Fruit fly (Drosophila melanogaster) whole organism, embryonic: ENCODE results near the gene Girdin.

Experiments
- Aef1 ChIP-seq: fragments of 200-800 bp; sonication (Bioruptor generic); IDR thresholded peaks from 3 replicates; pipeline ENCODE4 v1.3.6; 2022; ENCODE audit warnings: missing biosample characterization, missing genetic modification characterization
- Atf6 ChIP-seq: fragments of 200-800 bp; sonication (Bioruptor generic); IDR thresholded peaks from 2 replicates; pipeline ENCODE4 v1.3.6; 2022; ENCODE audit warnings: missing biosample characterization, missing genetic modification characterization
- BtbVII ChIP-seq: fragments of 200-800 bp; sonication (Bioruptor generic); optimal IDR thresholded peaks from 3 replicates; lab custom pipeline; 2017; ENCODE audit warnings: missing biosample characterization, mild to moderate bottlenecking, missing genetic modification characterization
- C15 ChIP-seq: fragments of 200-800 bp; sonication (Bioruptor generic); IDR thresholded peaks from 3 replicates; pipeline ENCODE4 v1.3.6; 2022; ENCODE audit warnings: missing biosample characterization, missing genetic modification characterization
- CG12744 ChIP-seq: fragments of 200-800 bp; sonication (Bioruptor generic); optimal IDR thresholded peaks from 2 replicates; lab custom pipeline; 2016; ENCODE audit warnings: missing biosample characterization, missing genetic modification characterization
- CG13287 ChIP-seq: fragments of 200-800 bp; sonication (Bioruptor generic); IDR thresholded peaks from 2 replicates; pipeline ENCODE4 v1.3.6; 2022; ENCODE audit warnings: missing biosample characterization, missing genetic modification characterization; ENCODE audit not compliant: partially characterized antibody
- CG13296 ChIP-seq: fragments of 200-800 bp; sonication (Bioruptor generic); optimal IDR thresholded peaks from 3 replicates; lab custom pipeline; 2018; ENCODE audit warnings: missing biosample characterization, mild to moderate bottlenecking, missing genetic modification characterization
- CG14441 ChIP-seq: fragments of 200-800 bp; sonication (Bioruptor generic); IDR thresholded peaks from 2 replicates; pipeline ENCODE4 v1.3.6; 2022; ENCODE audit warnings: missing biosample characterization, missing genetic modification characterization
- CG14667 ChIP-seq: fragments of 200-800 bp; sonication (Bioruptor generic); IDR thresholded peaks from 2 replicates; pipeline ENCODE4 v1.3.6; 2022; ENCODE audit warnings: missing biosample characterization, missing genetic modification characterization
- CG15073 ChIP-seq: fragments of 200-800 bp; sonication (Bioruptor generic); optimal IDR thresholded peaks from 2 replicates; lab custom pipeline; 2016; ENCODE audit warnings: missing biosample characterization, missing genetic modification characterization
- CG1529 ChIP-seq: fragments of 200-800 bp; sonication (Bioruptor generic); optimal IDR thresholded peaks from 3 replicates; lab custom pipeline; 2018; ENCODE audit warnings: missing biosample characterization, missing genetic modification characterization
- CG15514 ChIP-seq: fragments of 200-800 bp; sonication (Bioruptor generic); optimal IDR thresholded peaks from 3 replicates; lab custom pipeline; 2017; ENCODE audit warnings: missing biosample characterization, missing genetic modification characterization, mild to moderate bottlenecking, moderate library complexity, missing genetic modification reagents
- CG15601 ChIP-seq: fragments of 200-800 bp; sonication (Bioruptor generic); optimal IDR thresholded peaks from 3 replicates; lab custom pipeline; 2019; ENCODE audit warnings: missing biosample characterization, mild to moderate bottlenecking, missing genetic modification characterization, moderate library complexity
- CG1647 ChIP-seq: fragments of 200-800 bp; sonication (Bioruptor generic); optimal IDR thresholded peaks from 3 replicates; lab custom pipeline; 2016; ENCODE audit warnings: missing biosample characterization, missing genetic modification characterization
- CG16815 ChIP-seq: fragments of 200-800 bp; sonication (Bioruptor generic); optimal IDR thresholded peaks from 3 replicates; lab custom pipeline; 2017; ENCODE audit warnings: missing biosample characterization, mild to moderate bottlenecking, missing genetic modification characterization
- CG17802 ChIP-seq: fragments of 200-800 bp; sonication (Bioruptor generic); optimal IDR thresholded peaks from 2 replicates; lab custom pipeline; 2018; ENCODE audit warnings: missing biosample characterization, mild to moderate bottlenecking, missing genetic modification characterization, moderate library complexity
- CG2712 ChIP-seq: fragments of 200-800 bp; optimal IDR thresholded peaks from 3 replicates; lab custom pipeline; 2019; ENCODE audit warnings: missing biosample characterization, mild to moderate bottlenecking, missing genetic modification characterization, moderate library complexity
- CG2875 ChIP-seq: fragments of 200-800 bp; sonication (Bioruptor generic); optimal IDR thresholded peaks from 2 replicates; lab custom pipeline; 2017; ENCODE audit warnings: missing biosample characterization, mild to moderate bottlenecking, missing genetic modification characterization, missing genetic modification reagents
- CG3065 ChIP-seq: fragments of 200-800 bp; sonication (Bioruptor generic); optimal IDR thresholded peaks from 2 replicates; lab custom pipeline; 2016; ENCODE audit warnings: missing biosample characterization, missing genetic modification characterization
- CG31441 ChIP-seq: fragments of 200-800 bp; sonication (Bioruptor generic); IDR thresholded peaks from 2 replicates; pipeline ENCODE4 v1.3.6; 2022; ENCODE audit warnings: missing biosample characterization, missing genetic modification characterization
- CG3407 ChIP-seq: fragments of 200-800 bp; sonication (Bioruptor generic); optimal IDR thresholded peaks from 2 replicates; lab custom pipeline; 2018; ENCODE audit warnings: missing biosample characterization, mild to moderate bottlenecking, missing genetic modification characterization
- CG4360 ChIP-seq: fragments of 200-800 bp; sonication (Bioruptor generic); IDR thresholded peaks from 2 replicates; pipeline ENCODE4 v1.3.6; 2022; ENCODE audit warnings: missing biosample characterization, missing genetic modification characterization
- CG4617 ChIP-seq: fragments of 200-800 bp; sonication (Bioruptor generic); optimal IDR thresholded peaks from 3 replicates; lab custom pipeline; 2016; ENCODE audit warnings: missing biosample characterization, missing genetic modification characterization, borderline replicate concordance
- CG5953 ChIP-seq: fragments of 200-800 bp; sonication (Bioruptor generic); IDR thresholded peaks from 2 replicates; pipeline ENCODE4 v1.3.6; 2022; ENCODE audit warnings: missing biosample characterization, missing genetic modification characterization
- CG7372 ChIP-seq: fragments of 200-800 bp; sonication (Bioruptor generic); IDR thresholded peaks from 2 replicates; pipeline ENCODE4 v1.3.6; 2022; ENCODE audit warnings: missing biosample characterization, missing genetic modification characterization
- CG7786 ChIP-seq: fragments of 200-800 bp; sonication (Bioruptor generic); optimal IDR thresholded peaks from 2 replicates; lab custom pipeline; 2016; ENCODE audit warnings: missing biosample characterization, missing genetic modification characterization
- CG8388 ChIP-seq: fragments of 200-800 bp; sonication (Bioruptor generic); optimal IDR thresholded peaks from 2 replicates; lab custom pipeline; 2019; ENCODE audit warnings: missing biosample characterization, mild to moderate bottlenecking, missing genetic modification characterization, moderate library complexity
- CG9932 ChIP-seq: fragments of 200-800 bp; sonication (Bioruptor generic); IDR thresholded peaks from 2 replicates; pipeline ENCODE4 v1.3.6; 2022; ENCODE audit warnings: missing biosample characterization, missing genetic modification characterization
- CoRest ChIP-seq: fragments of 200-800 bp; sonication (Bioruptor generic); optimal IDR thresholded peaks from 3 replicates; lab custom pipeline; 2018; ENCODE audit warnings: missing biosample characterization, mild to moderate bottlenecking, missing genetic modification characterization, moderate library complexity
- Deaf1 ChIP-seq: fragments of 200-800 bp; optimal IDR thresholded peaks from 3 replicates; lab custom pipeline; 2019; ENCODE audit warnings: missing biosample characterization, mild to moderate bottlenecking, missing genetic modification characterization, moderate library complexity
- Dek ChIP-seq: fragments of 200-800 bp; sonication (Bioruptor generic); optimal IDR thresholded peaks from 3 replicates; lab custom pipeline; 2019; ENCODE audit warnings: missing biosample characterization, mild to moderate bottlenecking, missing genetic modification characterization, moderate library complexity
- Dref ChIP-seq: fragments of 200-800 bp; sonication (Bioruptor generic); IDR thresholded peaks from 2 replicates; pipeline ENCODE4 v1.3.6; 2022; ENCODE audit warnings: missing biosample characterization, missing genetic modification characterization
- E2f1 ChIP-seq: fragments of 200-800 bp; sonication (Bioruptor generic); IDR thresholded peaks from 2 replicates; pipeline ENCODE4 v1.3.6; 2022; ENCODE audit warnings: missing biosample characterization, missing genetic modification characterization
- Kr ChIP-seq: fragments of 200-800 bp; sonication (Bioruptor generic); optimal IDR thresholded peaks from 2 replicates; lab custom pipeline; 2017; ENCODE audit warnings: missing biosample characterization, mild to moderate bottlenecking, missing genetic modification characterization
- MESR4 ChIP-seq: fragments of 200-800 bp; sonication (Bioruptor generic); optimal IDR thresholded peaks from 2 replicates; lab custom pipeline; 2018; ENCODE audit warnings: missing biosample characterization, mild to moderate bottlenecking, missing genetic modification characterization, moderate library complexity
- NC2β ChIP-seq: fragments of 200-800 bp; sonication (Bioruptor generic); optimal IDR thresholded peaks from 2 replicates; lab custom pipeline; 2016; ENCODE audit warnings: missing biosample characterization, missing genetic modification characterization
- Pdp1 ChIP-seq, 2 experiments: fragments of 200-800 bp; sonication (Bioruptor generic); optimal IDR thresholded peaks; 3 replicates each; lab custom pipeline; 2016; ENCODE audit warnings: missing biosample characterization in 2 of 2, missing genetic modification characterization in 2 of 2, mild to moderate bottlenecking in 1 of 2, moderate library complexity in 1 of 2
- Sry-β ChIP-seq: fragments of 200-800 bp; sonication (Bioruptor generic); optimal IDR thresholded peaks from 2 replicates; lab custom pipeline; 2018; ENCODE audit warnings: missing biosample characterization, mild to moderate bottlenecking, missing genetic modification characterization, moderate library complexity
- aop ChIP-seq: fragments of 200-800 bp; sonication (Bioruptor generic); IDR thresholded peaks from 2 replicates; pipeline ENCODE4 v1.3.6; 2022; ENCODE audit warnings: missing biosample characterization, missing genetic modification characterization
- dmrt11E ChIP-seq: fragments of 200-800 bp; sonication (Bioruptor generic); optimal IDR thresholded peaks from 3 replicates; lab custom pipeline; 2018; ENCODE audit warnings: missing biosample characterization, mild to moderate bottlenecking, missing genetic modification characterization, moderate library complexity
- ftz-f1 ChIP-seq: fragments of 200-800 bp; sonication (Bioruptor generic); optimal IDR thresholded peaks from 2 replicates; lab custom pipeline; 2016; ENCODE audit warnings: missing biosample characterization, missing genetic modification characterization
- hb ChIP-seq: fragments of 200-800 bp; sonication (Bioruptor generic); IDR thresholded peaks from 3 replicates; pipeline ENCODE4 v1.3.6; 2022; ENCODE audit warnings: missing biosample characterization, missing genetic modification characterization; ENCODE audit not compliant: partially characterized antibody
- hth ChIP-seq: fragments of >200 bp; optimal IDR thresholded peaks from 2 replicates; lab custom pipeline; 2017; ENCODE audit warnings: inconsistent platforms
- kni ChIP-seq: fragments of 200-800 bp; sonication (Bioruptor generic); optimal IDR thresholded peaks from 3 replicates; lab custom pipeline; 2017; ENCODE audit warnings: mild to moderate bottlenecking, missing biosample characterization, missing genetic modification reagents, missing genetic modification characterization
- mirr ChIP-seq: fragments of 200-800 bp; sonication (Bioruptor generic); optimal IDR thresholded peaks from 3 replicates; lab custom pipeline; 2018; ENCODE audit warnings: missing biosample characterization, mild to moderate bottlenecking, missing genetic modification characterization
- oc ChIP-seq: fragments of 200-800 bp; sonication (Bioruptor generic); optimal IDR thresholded peaks from 2 replicates; lab custom pipeline; 2018; ENCODE audit warnings: missing biosample characterization, mild to moderate bottlenecking, missing genetic modification characterization, moderate library complexity
- repo ChIP-seq: fragments of 200-800 bp; sonication (Bioruptor generic); optimal IDR thresholded peaks from 2 replicates; lab custom pipeline; 2016; ENCODE audit warnings: missing biosample characterization, missing genetic modification characterization
- sr ChIP-seq: fragments of 200-800 bp; sonication (Bioruptor generic); IDR thresholded peaks from 3 replicates; pipeline ENCODE4 v1.3.6; 2022; ENCODE audit warnings: missing biosample characterization, missing genetic modification characterization
- trh ChIP-seq: fragments of 200-800 bp; sonication (Bioruptor generic); optimal IDR thresholded peaks from 2 replicates; lab custom pipeline; 2016; ENCODE audit warnings: missing biosample characterization, missing genetic modification characterization
- tx ChIP-seq: fragments of 200-800 bp; sonication (Bioruptor generic); optimal IDR thresholded peaks from 2 replicates; lab custom pipeline; 2016; ENCODE audit warnings: missing biosample characterization, missing genetic modification characterization
- z ChIP-seq: fragments of 200-800 bp; sonication (Bioruptor generic); IDR thresholded peaks from 3 replicates; pipeline ENCODE4 v1.3.6; 2022; ENCODE audit warnings: missing biosample characterization, missing genetic modification characterization

Girdin gene

dm6 chr3L:3141411-3141810 is 37.3 kb upstream of the Girdin start (continued):
- TF ChIP-seq aop (GFP tag; lab: Robert Waterston, UW) (no peak), CG3065 (GFP tag; lab: Kevin White, UChicago) (no peak), Aef1 (no peak), CG2712 (tag; lab: Kevin White, UChicago) (peak; percentile 34), dmrt11E (tag; lab: Kevin White, UChicago) (peak; percentile 1), Dref (GFP tag; lab: Robert Waterston, UW) (no peak), Sry-β (peak; percentile 39), repo (GFP tag; lab: Kevin White, UChicago) (no peak), CG1529 (peak; percentile 4), CG14441 (GFP tag; lab: Robert Waterston, UW) (no peak), CG12744 (GFP tag; lab: Kevin White, UChicago) (no peak), CG14667 (no peak), CG8388 (no peak), kni (peak; percentile 87), CG7372 (no peak), CG9932 (GFP tag; lab: Robert Waterston, UW) (no peak), Deaf1 (peak; percentile 7), z (GFP tag; lab: Robert Waterston, UW) (peak; percentile 76), Atf6 (no peak), Pdp1 (GFP tag; optimal IDR thresholded peaks at IDR 0.05; lab: Kevin White, UChicago) (peak in 1 of 2 experiments; percentile 73), CG3407 (GFP tag; lab: Kevin White, UChicago) (peak; percentile 22), CG1647 (GFP tag; lab: Kevin White, UChicago) (no peak), sr (GFP tag; lab: Robert Waterston, UW) (no peak), CG2875 (GFP tag; lab: Kevin White, UChicago) (peak; percentile 30), CG31441 (peak; percentile 28; the same call in 1 of the 2 replicates), CG5953 (GFP tag; lab: Robert Waterston, UW) (no peak), CG15073 (GFP tag; lab: Kevin White, UChicago) (no peak)
- TF ChIP-seq, all 482 proteins: peak for 52

dm6 chr3L:3142516-3143382 is 36.0 kb upstream of the Girdin start:
- TF ChIP-seq C15 = no peak
- no peak for TF ChIP-seq CG16815 (GFP tag; lab: Kevin White, UChicago)
- TF ChIP-seq CG15514 (GFP tag; lab: Kevin White, UChicago) = no peak
- peak; percentile 46 for TF ChIP-seq CG4617 (GFP tag; lab: Kevin White, UChicago)
- TF ChIP-seq Dek (tag; lab: Kevin White, UChicago) = no peak
- no peak for TF ChIP-seq CG7786 (GFP tag; lab: Kevin White, UChicago)
- TF ChIP-seq hb (GFP tag; lab: Robert Waterston, UW) = no peak
- no peak for TF ChIP-seq E2f1 (GFP tag; lab: Robert Waterston, UW)
- TF ChIP-seq CG4360 = peak; percentile 72
- TF ChIP-seq mirr = peak; percentile 49
- no peak for TF ChIP-seq trh (GFP tag; lab: Kevin White, UChicago)
- no peak for TF ChIP-seq NC2β
- TF ChIP-seq CG17802 (tag; lab: Kevin White, UChicago) = no peak
- TF ChIP-seq CG13287 = no peak
- no peak for TF ChIP-seq hth
- no peak for TF ChIP-seq Kr (GFP tag; lab: Kevin White, UChicago)
- no peak for TF ChIP-seq CG15601
- TF ChIP-seq CoRest = no peak
- TF ChIP-seq BtbVII = peak; percentile 11
- peak; percentile 73 for TF ChIP-seq MESR4
- TF ChIP-seq CG13296 (GFP tag; lab: Kevin White, UChicago) = no peak
- TF ChIP-seq ftz-f1 (GFP tag; lab: Kevin White, UChicago) = peak; percentile 3
- TF ChIP-seq tx (GFP tag; lab: Kevin White, UChicago) = no peak
- no peak for TF ChIP-seq oc (tag; lab: Kevin White, UChicago)
